Worm (Caenorhabditis elegans): ENCODE measurements around the gene F20A1.8.
A peak's percentile ranks its signal among the peaks of the same experiment; 100 is the strongest.

The F20A1.8 gene

DNA sequence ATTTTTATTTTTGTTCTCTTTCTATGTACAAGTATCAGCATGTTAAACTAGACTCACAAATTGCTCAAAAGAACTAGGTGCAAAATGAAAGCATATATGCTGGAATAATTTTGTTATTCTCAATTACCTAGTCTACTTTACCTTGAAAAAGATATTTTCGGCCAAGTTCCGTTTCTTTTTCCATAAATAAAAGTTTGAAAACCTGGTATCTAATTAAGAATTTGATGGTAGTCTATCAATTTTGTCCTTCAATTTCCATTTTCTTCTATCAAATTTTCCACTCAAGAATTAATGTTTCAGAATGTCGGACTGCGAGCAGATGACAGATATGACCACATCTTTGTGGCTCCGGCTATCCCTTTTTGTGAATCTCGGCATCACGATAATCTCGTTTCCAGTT lies 43.6 kb downstream of the F20A1.8 start, which contains the start of gene srab-4:
srab-4 (plus strand) TSS at position 301 of the 400 bp plus-strand sequence.
- TF ChIP-seq ztf-11 (tag; optimal IDR thresholded peaks at IDR 0.05) (no peak), nhr-77 (tag; optimal IDR thresholded peaks at IDR 0.05) (no peak), ceh-16 (tag; optimal IDR thresholded peaks at IDR 0.05) (no peak), unc-39 (tag; optimal IDR thresholded peaks at IDR 0.05) (no peak), nhr-76 (tag; optimal IDR thresholded peaks at IDR 0.05) (no peak), fkh-10 (GFP tag; optimal IDR thresholded peaks at IDR 0.05) (no peak), ama-1 (optimal IDR thresholded peaks at IDR 0.05) (no peak), ztf-4 (tag; optimal IDR thresholded peaks at IDR 0.05) (no peak), aly-2 (tag; optimal IDR thresholded peaks at IDR 0.05) (no peak), nhr-67 (tag; optimal IDR thresholded peaks at IDR 0.05) (no peak)

DNA sequence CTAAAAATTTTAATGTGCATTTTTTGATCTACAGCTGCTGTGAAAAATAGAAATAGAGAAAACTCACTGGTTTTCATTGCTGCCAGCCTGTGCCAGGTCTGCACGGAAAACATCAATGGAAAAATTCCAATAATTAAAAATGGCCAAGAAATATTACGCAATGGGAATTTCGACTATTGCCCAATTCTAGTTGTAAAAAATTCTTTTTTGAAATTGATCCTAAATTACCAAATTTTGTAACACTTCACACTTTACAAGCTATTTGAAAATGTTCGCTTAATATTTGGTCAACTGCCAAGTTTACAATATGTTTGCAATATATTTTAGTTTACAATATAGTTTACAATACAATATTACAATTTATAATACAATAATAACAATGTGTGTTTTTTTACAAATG lies 46.7 kb downstream of the F20A1.8 start:
- peak; percentile 40 for TF ChIP-seq elt-2 (tag; optimal IDR thresholded peaks at IDR 0.05)
- TF ChIP-seq aly-2 (tag; optimal IDR thresholded peaks at IDR 0.05), result no peak

DNA sequence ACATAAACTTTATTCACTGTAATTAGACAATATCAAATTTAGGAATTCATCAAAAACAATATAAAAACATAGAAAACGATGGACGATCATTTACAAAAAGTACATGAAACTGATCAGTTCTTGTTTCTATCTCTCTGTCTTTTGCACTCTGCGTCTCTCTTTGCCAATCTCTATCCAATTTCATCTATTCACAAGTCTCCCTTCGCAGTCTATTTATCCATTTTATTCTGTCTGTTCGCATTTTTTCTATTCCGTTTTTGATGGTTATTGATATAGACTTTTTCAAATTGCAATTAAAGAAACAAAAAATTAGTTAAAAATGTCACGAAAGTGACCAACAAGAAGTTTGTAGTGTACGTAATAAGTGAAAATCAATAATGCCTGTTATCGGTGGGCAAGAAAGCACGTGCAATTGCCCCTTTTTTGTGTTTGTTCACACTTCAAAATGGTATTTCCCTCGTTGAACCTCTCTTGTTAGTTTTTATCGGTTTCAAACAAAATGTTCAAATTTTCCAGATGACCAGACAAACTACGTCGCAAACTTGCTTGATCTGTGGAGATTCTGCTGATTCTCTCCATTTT lies 49.0 kb downstream of the F20A1.8 start, which contains the start of gene nhr-42:
nhr-42 (plus strand) TSS at position 517 of the 582 bp plus-strand sequence.
- peak; percentile 56 for TF ChIP-seq pqm-1 (tag; optimal IDR thresholded peaks at IDR 0.05)
- peak; percentile 16 for TF ChIP-seq nhr-25 (tag; optimal IDR thresholded peaks at IDR 0.05)
- TF ChIP-seq ZK546.5 (tag; optimal IDR thresholded peaks at IDR 0.05), result no peak
- TF ChIP-seq aly-2 (tag; optimal IDR thresholded peaks at IDR 0.05), result no peak
- peak; percentile 66 for TF ChIP-seq elt-2 (tag; optimal IDR thresholded peaks at IDR 0.05)
- TF ChIP-seq pha-4 (tag; optimal IDR thresholded peaks at IDR 0.05), result peak; percentile 84
- peak; percentile 5 for TF ChIP-seq nhr-43 (tag; optimal IDR thresholded peaks at IDR 0.05; ENCODE audit: poor library complexity, severe bottlenecking)
- peak; percentile 14 for TF ChIP-seq nfya-1 (tag; optimal IDR thresholded peaks at IDR 0.05; ENCODE audit: insufficient read depth)
- TF ChIP-seq nhr-76 (tag; optimal IDR thresholded peaks at IDR 0.05), result peak; percentile 57
- TF ChIP-seq mml-1 (tag; optimal IDR thresholded peaks at IDR 0.05), result no peak
